Fruit fly (Drosophila melanogaster): ENCODE results near the gene CG42353.
A peak's percentile ranks its signal among the peaks of the same experiment; 100 is the strongest.

The CG42353 gene

dm6 chrX:16104738-16105426 is at the start of gene CG42353, which contains the start of gene CG42354:
CG42353 (minus strand) TSS chrX:16104946.
CG42354 (minus strand) TSS chrX:16104946.
- peak; percentile 89 for TF ChIP-seq bab1 (GFP tag; optimal IDR thresholded peaks at IDR 0.05)
- TF ChIP-seq Crg-1 (GFP tag; optimal IDR thresholded peaks at IDR 0.05): peak; percentile 57
- TF ChIP-seq Hr96 (GFP tag; optimal IDR thresholded peaks at IDR 0.05): peak; percentile 78
- TF ChIP-seq CG5204 (GFP tag; optimal IDR thresholded peaks at IDR 0.05): peak; percentile 87
- TF ChIP-seq Clk (GFP tag; optimal IDR thresholded peaks at IDR 0.05): peak; percentile 77
- peak; percentile 81 for TF ChIP-seq pad (GFP tag; optimal IDR thresholded peaks at IDR 0.05)
- no peak for TF ChIP-seq cnc (optimal IDR thresholded peaks at IDR 0.05)
- TF ChIP-seq cic (GFP tag; optimal IDR thresholded peaks at IDR 0.05): peak; percentile 57
- peak; percentile 80 for TF ChIP-seq CG1620 (GFP tag; optimal IDR thresholded peaks at IDR 0.05)
- peak; percentile 82 for TF ChIP-seq CG12768 (GFP tag; optimal IDR thresholded peaks at IDR 0.05)
- TF ChIP-seq CG33017 (tag; optimal IDR thresholded peaks at IDR 0.05): peak; percentile 90
- TF ChIP-seq kay (GFP tag; ENCODE audit: borderline replicate concordance): peak; percentile 85
- TF ChIP-seq Mnt (GFP tag; optimal IDR thresholded peaks at IDR 0.05): peak; percentile 55
- peak; percentile 86 for TF ChIP-seq CG7045 (GFP tag; optimal IDR thresholded peaks at IDR 0.05)
- peak; percentile 76 for TF ChIP-seq ovo (GFP tag; optimal IDR thresholded peaks at IDR 0.05)
- peak; percentile 70 for TF ChIP-seq toe (GFP tag; optimal IDR thresholded peaks at IDR 0.05)
- TF ChIP-seq CG11617 (GFP tag; optimal IDR thresholded peaks at IDR 0.05): peak; percentile 89
- peak; percentile 89 for TF ChIP-seq CG14711 (tag; optimal IDR thresholded peaks at IDR 0.05)
- TF ChIP-seq CG7101 (tag; optimal IDR thresholded peaks at IDR 0.05): peak; percentile 93
- TF ChIP-seq tj (GFP tag; optimal IDR thresholded peaks at IDR 0.05): peak; percentile 46

dm6 chrX:16150560-16150959 is 45.8 kb upstream of the CG42353 start:
- TF ChIP-seq ovo (GFP tag; optimal IDR thresholded peaks at IDR 0.05): no peak
- no peak for TF ChIP-seq Clk (GFP tag; optimal IDR thresholded peaks at IDR 0.05)
- TF ChIP-seq CG11617 (GFP tag; optimal IDR thresholded peaks at IDR 0.05): no peak
- TF ChIP-seq tj (GFP tag; optimal IDR thresholded peaks at IDR 0.05): no peak
- TF ChIP-seq cnc (optimal IDR thresholded peaks at IDR 0.05): no peak
- TF ChIP-seq toe (GFP tag; optimal IDR thresholded peaks at IDR 0.05): no peak
- no peak for TF ChIP-seq CG7101 (tag; optimal IDR thresholded peaks at IDR 0.05)
- no peak for TF ChIP-seq Crg-1 (GFP tag; optimal IDR thresholded peaks at IDR 0.05)
- TF ChIP-seq CG1620 (GFP tag; optimal IDR thresholded peaks at IDR 0.05): no peak
- TF ChIP-seq Mnt (GFP tag; optimal IDR thresholded peaks at IDR 0.05): no peak
- TF ChIP-seq CG5204 (GFP tag; optimal IDR thresholded peaks at IDR 0.05): no peak
- no peak for TF ChIP-seq Hr96 (GFP tag; optimal IDR thresholded peaks at IDR 0.05)
- TF ChIP-seq pad (GFP tag; optimal IDR thresholded peaks at IDR 0.05): no peak
- no peak for TF ChIP-seq bab1 (GFP tag; optimal IDR thresholded peaks at IDR 0.05)
- no peak for TF ChIP-seq CG12768 (GFP tag; optimal IDR thresholded peaks at IDR 0.05)
- no peak for TF ChIP-seq CG14711 (tag; optimal IDR thresholded peaks at IDR 0.05)
- no peak for TF ChIP-seq kay (GFP tag; ENCODE audit: borderline replicate concordance)
- TF ChIP-seq CG7045 (GFP tag; optimal IDR thresholded peaks at IDR 0.05): no peak
- TF ChIP-seq CG33017 (tag; optimal IDR thresholded peaks at IDR 0.05): no peak

dm6 chrX:16148974-16149373 is 44.2 kb upstream of the CG42353 start, which contains the start of gene disco-r:
disco-r (minus strand) TSS chrX:16148977.
- TF ChIP-seq CG1620 (GFP tag; optimal IDR thresholded peaks at IDR 0.05) (no peak), pad (GFP tag; optimal IDR thresholded peaks at IDR 0.05) (peak; percentile 17)

dm6 chrX:16147638-16148233 is 43.0 kb upstream of the CG42353 start:
- TF ChIP-seq cnc (optimal IDR thresholded peaks at IDR 0.05) (no peak), Crg-1 (GFP tag; optimal IDR thresholded peaks at IDR 0.05) (no peak), bab1 (GFP tag; optimal IDR thresholded peaks at IDR 0.05) (no peak)

- TF ChIP-seq pad (GFP tag; optimal IDR thresholded peaks at IDR 0.05) (no peak), cic (GFP tag; optimal IDR thresholded peaks at IDR 0.05) (no peak), CG12768 (GFP tag; optimal IDR thresholded peaks at IDR 0.05) (no peak), Mnt (GFP tag; optimal IDR thresholded peaks at IDR 0.05) (no peak), CG5204 (GFP tag; optimal IDR thresholded peaks at IDR 0.05) (no peak), CG7101 (tag; optimal IDR thresholded peaks at IDR 0.05) (no peak), bab1 (GFP tag; optimal IDR thresholded peaks at IDR 0.05) (no peak), CG14711 (tag; optimal IDR thresholded peaks at IDR 0.05) (no peak), Clk (GFP tag; optimal IDR thresholded peaks at IDR 0.05) (no peak), CG11617 (GFP tag; optimal IDR thresholded peaks at IDR 0.05) (no peak), toe (GFP tag; optimal IDR thresholded peaks at IDR 0.05) (no peak), CG7045 (GFP tag; optimal IDR thresholded peaks at IDR 0.05) (no peak), ovo (GFP tag; optimal IDR thresholded peaks at IDR 0.05) (no peak), cnc (optimal IDR thresholded peaks at IDR 0.05) (no peak), Crg-1 (GFP tag; optimal IDR thresholded peaks at IDR 0.05) (no peak), kay (GFP tag; ENCODE audit: borderline replicate concordance) (no peak), CG33017 (tag; optimal IDR thresholded peaks at IDR 0.05) (no peak)
Measured at dm6 chrX:16143012-16143411, 38.3 kb upstream of the CG42353 start.

- no peak for TF ChIP-seq toe (GFP tag; optimal IDR thresholded peaks at IDR 0.05)
- no peak for TF ChIP-seq CG7045 (GFP tag; optimal IDR thresholded peaks at IDR 0.05)
- TF ChIP-seq bab1 (GFP tag; optimal IDR thresholded peaks at IDR 0.05): no peak
- TF ChIP-seq cic (GFP tag; optimal IDR thresholded peaks at IDR 0.05): no peak
- TF ChIP-seq ovo (GFP tag; optimal IDR thresholded peaks at IDR 0.05): no peak
- TF ChIP-seq cnc (optimal IDR thresholded peaks at IDR 0.05): no peak
- TF ChIP-seq tj (GFP tag; optimal IDR thresholded peaks at IDR 0.05): no peak
- TF ChIP-seq CG7101 (tag; optimal IDR thresholded peaks at IDR 0.05): no peak
- TF ChIP-seq CG5204 (GFP tag; optimal IDR thresholded peaks at IDR 0.05): no peak
- TF ChIP-seq pad (GFP tag; optimal IDR thresholded peaks at IDR 0.05): no peak
- TF ChIP-seq CG33017 (tag; optimal IDR thresholded peaks at IDR 0.05): no peak
Measured at dm6 chrX:16140603-16141002, 35.9 kb upstream of the CG42353 start.

All from whole organism, adult.